Worm (Caenorhabditis elegans) whole organism, L3 larva: ENCODE measurements around the gene try-1.

Source experiments
- ceh-82 ChIP-seq: fragments of 150-350 bp; optimal IDR thresholded peaks from 2 replicates; lab custom pipeline; 2014; ENCODE audit warnings: missing biosample characterization, missing genetic modification characterization
- daf-12 ChIP-seq: fragments of 150-350 bp; optimal IDR thresholded peaks from 2 replicates; lab custom pipeline; 2014; ENCODE audit warnings: missing biosample characterization, missing genetic modification reagents, missing genetic modification characterization
- elt-2 ChIP-seq: sonication (generic microtip); optimal IDR thresholded peaks from 2 replicates; lab custom pipeline; 2016; ENCODE audit warnings: missing genetic modification reagents, mild to moderate bottlenecking, missing genetic modification characterization, missing compliant biosample characterization
- fos-1 ChIP-seq: fragments of 150-350 bp; optimal IDR thresholded peaks from 2 replicates; lab custom pipeline; 2014; ENCODE audit warnings: missing biosample characterization, missing genetic modification characterization
- mdl-1 ChIP-seq: fragments of 150-350 bp; optimal IDR thresholded peaks from 2 replicates; lab custom pipeline; 2014; ENCODE audit warnings: missing biosample characterization, missing genetic modification characterization
- nhr-28 ChIP-seq: fragments of 150-350 bp; optimal IDR thresholded peaks from 2 replicates; lab custom pipeline; 2014; ENCODE audit warnings: missing biosample characterization, missing genetic modification characterization
- snpc-4 ChIP-seq: fragments of 150-350 bp; optimal IDR thresholded peaks from 2 replicates; lab custom pipeline; 2014; ENCODE audit warnings: missing biosample characterization, missing genetic modification characterization

DNA sequence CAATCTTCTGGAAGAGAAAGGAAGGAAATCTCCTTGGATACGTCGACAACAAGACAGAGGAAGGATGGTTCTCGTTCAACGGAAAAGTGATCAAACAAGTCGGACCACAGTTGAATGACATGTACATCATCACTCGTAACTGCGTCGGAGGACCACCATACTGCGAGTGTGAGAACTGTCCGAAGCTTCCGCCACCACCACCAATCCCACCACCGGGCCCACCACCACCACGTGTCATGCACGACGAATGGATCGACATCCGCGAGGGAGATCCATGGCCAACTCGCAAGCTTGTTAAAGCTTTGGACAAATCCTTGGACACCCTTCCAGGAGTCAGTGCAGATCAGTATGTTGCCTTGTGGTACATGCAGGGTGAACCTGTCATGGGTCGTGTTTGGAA lies 18.0 kb downstream of the try-1 start:
- TF ChIP-seq nhr-28 (tag; lab: Kevin White, UChicago) (no peak), daf-12 (tag; lab: Kevin White, UChicago) (no peak), snpc-4 (tag; lab: Kevin White, UChicago) (no peak), ceh-82 (tag; lab: Kevin White, UChicago) (no peak), elt-2 (tag; lab: Kevin White, UChicago) (no peak), mdl-1 (tag; lab: Kevin White, UChicago) (no peak), fos-1 (tag; lab: Kevin White, UChicago) (no peak)
